Fruit fly (Drosophila melanogaster): Measurements from ENCODE around the gene CG6171.

CG6171 gene

dm6 chr3R:15408131-15408731 is 44.6 kb upstream of the CG6171 start, which contains the start of gene Atx2 (continued):
- TF ChIP-seq CG12236 (GFP tag; optimal IDR thresholded peaks at IDR 0.05) (no peak), prd (optimal IDR thresholded peaks at IDR 0.05) (no peak), prd (GFP tag; IDR thresholded peaks at IDR 0.05) (0 out of 3 replicates have a peak, but pooled peaks have one; percentile 25), mam (GFP tag; optimal IDR thresholded peaks at IDR 0.05) (peak; percentile 39), hbn (GFP tag; IDR thresholded peaks at IDR 0.05; ENCODE audit: partially characterized antibody) (peak; percentile 93), cato (GFP tag; optimal IDR thresholded peaks at IDR 0.05; ENCODE audit: borderline replicate concordance) (no peak), BtbVII (GFP tag; optimal IDR thresholded peaks at IDR 0.05) (peak; percentile 20), CG5953 (GFP tag; IDR thresholded peaks at IDR 0.05) (no peak), ap (GFP tag; IDR thresholded peaks at IDR 0.05) (no peak), ems (GFP tag; optimal IDR thresholded peaks at IDR 0.05) (peak; percentile 27), CG11504 (tag; optimal IDR thresholded peaks at IDR 0.05) (peak; percentile 19), Poxn (GFP tag; IDR thresholded peaks at IDR 0.05) (no peak), kni (GFP tag; optimal IDR thresholded peaks at IDR 0.05) (no peak), CG8089 (GFP tag; optimal IDR thresholded peaks at IDR 0.05) (no peak), hb (GFP tag; IDR thresholded peaks at IDR 0.05; ENCODE audit: partially characterized antibody) (peak; percentile 95), repo (GFP tag; optimal IDR thresholded peaks at IDR 0.05) (no peak), CG9437 (GFP tag; optimal IDR thresholded peaks at IDR 0.05) (peak; percentile 27), Chrac-16 (GFP tag; optimal IDR thresholded peaks at IDR 0.05) (no peak), Aef1 (GFP tag; IDR thresholded peaks at IDR 0.05) (peak; percentile 24; the same call in 1 of the 3 replicates), CG6175 (GFP tag; IDR thresholded peaks at IDR 0.05) (0 out of 3 replicates have a peak, but pooled peaks have one; percentile 16), CG17568 (GFP tag; optimal IDR thresholded peaks at IDR 0.05) (no peak), Six4 (GFP tag; optimal IDR thresholded peaks at IDR 0.05) (no peak), yki (optimal IDR thresholded peaks at IDR 0.05) (no peak), ATbp (GFP tag; optimal IDR thresholded peaks at IDR 0.05) (peak; percentile 8), Taf1 (GFP tag; IDR thresholded peaks at IDR 0.05) (no peak), Elba2 (GFP tag; optimal IDR thresholded peaks at IDR 0.05) (no peak), Atf-2 (GFP tag; optimal IDR thresholded peaks at IDR 0.05) (peak; percentile 4), CG10462 (GFP tag; optimal IDR thresholded peaks at IDR 0.05) (no peak), PHDP (tag; optimal IDR thresholded peaks at IDR 0.05) (peak; percentile 5), NFAT (GFP tag; IDR thresholded peaks at IDR 0.05) (peak; percentile 66), wor (GFP tag; IDR thresholded peaks at IDR 0.05) (no peak), CG32772 (GFP tag; IDR thresholded peaks at IDR 0.05) (peak; percentile 35; the same call in 1 of the 2 replicates), CG10654 (GFP tag; optimal IDR thresholded peaks at IDR 0.05) (peak; percentile 5), E2f1 (GFP tag; IDR thresholded peaks at IDR 0.05) (peak; percentile 38; the same call in 1 of the 2 replicates), fd3F (GFP tag; optimal IDR thresholded peaks at IDR 0.05) (no peak), nau (GFP tag; optimal IDR thresholded peaks at IDR 0.05) (no peak), Hsf (GFP tag; optimal IDR thresholded peaks at IDR 0.05) (peak; percentile 16), ham (GFP tag; IDR thresholded peaks at IDR 0.05) (no peak), CG17802 (tag; optimal IDR thresholded peaks at IDR 0.05) (no peak), CG17359 (tag; optimal IDR thresholded peaks at IDR 0.05) (peak; percentile 18), CG14667 (GFP tag; IDR thresholded peaks at IDR 0.05) (no peak), Tbp (GFP tag; optimal IDR thresholded peaks at IDR 0.05) (no peak), CG6813 (GFP tag; optimal IDR thresholded peaks at IDR 0.05) (peak; percentile 20), CG13296 (GFP tag; optimal IDR thresholded peaks at IDR 0.05) (peak; percentile 59), onecut (GFP tag; IDR thresholded peaks at IDR 0.05) (peak; percentile 14; the same call in 1 of the 2 replicates), nerfin-1 (tag; optimal IDR thresholded peaks at IDR 0.05) (peak; percentile 7), toy (GFP tag; IDR thresholded peaks at IDR 0.05) (no peak), Fer1 (GFP tag; optimal IDR thresholded peaks at IDR 0.05) (peak; percentile 18), nmo (GFP tag; optimal IDR thresholded peaks at IDR 0.05) (peak; percentile 69), mirr (GFP tag; optimal IDR thresholded peaks at IDR 0.05) (peak; percentile 22), pum (GFP tag; optimal IDR thresholded peaks at IDR 0.05) (peak; percentile 19)

All from whole organism, embryonic.